Fruit fly (Drosophila melanogaster): ENCODE data around the gene Cht11.

Cht11 gene

DNA sequence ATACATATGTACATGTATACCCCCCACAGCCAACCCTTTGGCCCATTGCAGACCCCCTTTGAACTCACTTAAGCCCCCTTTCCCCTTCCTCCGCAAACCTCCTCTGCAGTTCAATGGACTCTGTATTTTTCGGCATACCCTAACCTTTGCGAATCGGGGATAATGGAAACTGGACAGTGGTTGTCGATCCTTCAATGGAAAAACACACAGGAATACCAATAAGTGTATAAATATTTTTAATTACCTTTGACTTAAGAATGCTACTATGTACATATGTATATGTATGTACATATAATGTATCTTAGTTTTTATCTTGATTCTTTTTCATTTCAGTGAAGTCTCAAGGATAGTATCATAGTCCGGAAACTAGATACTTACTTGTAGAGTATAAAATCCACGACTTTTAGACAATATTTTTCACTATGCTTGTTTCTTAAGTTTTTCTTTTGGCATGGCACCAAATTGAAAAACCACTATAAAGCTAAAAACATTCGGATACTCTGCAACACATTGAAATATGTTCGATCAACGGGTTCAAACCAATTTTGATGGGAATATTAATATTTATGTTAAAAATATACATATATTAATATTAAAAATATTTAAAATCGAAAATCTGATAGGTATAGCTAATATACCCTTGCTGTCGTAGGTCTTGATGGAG, 7.1 kb upstream of the Cht11 start (continued):
- TF ChIP-seq Bgb (GFP tag; IDR thresholded peaks at IDR 0.05; ENCODE audit: partially characterized antibody) = no peak
- no peak for TF ChIP-seq lov (optimal IDR thresholded peaks at IDR 0.05)
- TF ChIP-seq lov (GFP tag; IDR thresholded peaks at IDR 0.05) = peak; percentile 62; the same call in 1 of the 3 replicates
- TF ChIP-seq Fer1 (GFP tag; optimal IDR thresholded peaks at IDR 0.05) = peak; percentile 41
- TF ChIP-seq jumu (GFP tag; optimal IDR thresholded peaks at IDR 0.05) = no peak
- no peak for TF ChIP-seq CG18764 (GFP tag; optimal IDR thresholded peaks at IDR 0.05)
- TF ChIP-seq ind (GFP tag; optimal IDR thresholded peaks at IDR 0.05) = peak; percentile 65
- TF ChIP-seq sisA (GFP tag; IDR thresholded peaks at IDR 0.05) = peak; percentile 67
- TF ChIP-seq Bteb2 (GFP tag; optimal IDR thresholded peaks at IDR 0.05) = no peak
- TF ChIP-seq bsh (GFP tag; optimal IDR thresholded peaks at IDR 0.05) = peak in 1 of 2 experiments; percentile 78
- TF ChIP-seq pnt (GFP tag; optimal IDR thresholded peaks at IDR 0.05) = no peak
- peak; percentile 47; the same call in 1 of the 3 replicates for TF ChIP-seq ken (GFP tag; IDR thresholded peaks at IDR 0.05)
- TF ChIP-seq abd-A (tag; optimal IDR thresholded peaks at IDR 0.05) = no peak
- TF ChIP-seq croc (GFP tag; conservative IDR thresholded peaks at IDR 0.05) = peak; percentile 22; the same call in 1 of the 3 replicates
- TF ChIP-seq slbo (GFP tag; IDR thresholded peaks at IDR 0.05) = peak; percentile 82
- peak; percentile 61; the same call in 1 of the 2 replicates for TF ChIP-seq ara (GFP tag; IDR thresholded peaks at IDR 0.05)
- TF ChIP-seq CG7372 (GFP tag; IDR thresholded peaks at IDR 0.05) = peak; percentile 70
- peak; percentile 63 for TF ChIP-seq CG7556 (GFP tag; optimal IDR thresholded peaks at IDR 0.05)
- TF ChIP-seq sqz (GFP tag; optimal IDR thresholded peaks at IDR 0.05) = no peak
- TF ChIP-seq chm (GFP tag; IDR thresholded peaks at IDR 0.05) = no peak; the same call in 1 of the 2 replicates
- no peak for TF ChIP-seq CG1792 (GFP tag; optimal IDR thresholded peaks at IDR 0.05)
- peak; percentile 1 for TF ChIP-seq slp2 (GFP tag; optimal IDR thresholded peaks at IDR 0.05)
- no peak for TF ChIP-seq NK7.1 (GFP tag; optimal IDR thresholded peaks at IDR 0.05)
- peak; percentile 50; the same call in 1 of the 2 replicates for TF ChIP-seq klu (GFP tag; IDR thresholded peaks at IDR 0.05)
- TF ChIP-seq CG10366 (GFP tag; IDR thresholded peaks at IDR 0.05) = peak; percentile 63
- TF ChIP-seq HLH4C (GFP tag; IDR thresholded peaks at IDR 0.05; ENCODE audit: partially characterized antibody) = no peak
- no peak for TF ChIP-seq eve (GFP tag; optimal IDR thresholded peaks at IDR 0.05)
- peak; percentile 60 for TF ChIP-seq tin (GFP tag; optimal IDR thresholded peaks at IDR 0.05)
- no peak for TF ChIP-seq prd (optimal IDR thresholded peaks at IDR 0.05)
- peak; percentile 73 for TF ChIP-seq prd (GFP tag; IDR thresholded peaks at IDR 0.05)
- TF ChIP-seq hb (GFP tag; IDR thresholded peaks at IDR 0.05; ENCODE audit: partially characterized antibody) = no peak
- TF ChIP-seq sr (GFP tag; IDR thresholded peaks at IDR 0.05) = peak; percentile 33; the same call in 1 of the 3 replicates
- no peak for TF ChIP-seq mirr (GFP tag; optimal IDR thresholded peaks at IDR 0.05)
- TF ChIP-seq Xbp1 (GFP tag; optimal IDR thresholded peaks at IDR 0.05) = peak; percentile 68
- peak; percentile 6 for TF ChIP-seq CG13894 (tag; optimal IDR thresholded peaks at IDR 0.05)
- TF ChIP-seq nom (GFP tag; optimal IDR thresholded peaks at IDR 0.05) = no peak
- TF ChIP-seq mam (GFP tag; optimal IDR thresholded peaks at IDR 0.05) = no peak
- TF ChIP-seq CG14710 (tag; optimal IDR thresholded peaks at IDR 0.05) = peak; percentile 28
- no peak for TF ChIP-seq Atf-2 (GFP tag; optimal IDR thresholded peaks at IDR 0.05)
- TF ChIP-seq shn (GFP tag; optimal IDR thresholded peaks at IDR 0.05) = no peak
- 0 out of 3 replicates have a peak, but pooled peaks have one; percentile 25 for TF ChIP-seq otp (GFP tag; IDR thresholded peaks at IDR 0.05)
- TF ChIP-seq Hsf (GFP tag; optimal IDR thresholded peaks at IDR 0.05) = peak; percentile 16
- no peak for TF ChIP-seq br (optimal IDR thresholded peaks at IDR 0.05)
- TF ChIP-seq NfI (GFP tag; optimal IDR thresholded peaks at IDR 0.05) = peak; percentile 71
- no peak for TF ChIP-seq Doc2 (GFP tag; IDR thresholded peaks at IDR 0.05)
- TF ChIP-seq CG1647 (GFP tag; optimal IDR thresholded peaks at IDR 0.05) = no peak
- TF ChIP-seq sc (optimal IDR thresholded peaks at IDR 0.05) = no peak
- no peak for TF ChIP-seq sc (GFP tag; optimal IDR thresholded peaks at IDR 0.05)
- no peak for TF ChIP-seq chinmo (GFP tag; IDR thresholded peaks at IDR 0.05; ENCODE audit: partially characterized antibody)
- no peak for TF ChIP-seq Camta (GFP tag; optimal IDR thresholded peaks at IDR 0.05)
- TF ChIP-seq CG4404 (GFP tag; IDR thresholded peaks at IDR 0.05) = 0 out of 2 replicates have a peak, but pooled peaks have one; percentile 6
